Fruit fly (Drosophila melanogaster) whole organism, embryonic: Measurements from ENCODE around the gene CG10874.

ENCODE experiments used
- Atf6 ChIP-seq: fragments of 200-800 bp; sonication (Bioruptor generic); IDR thresholded peaks from 2 replicates; pipeline ENCODE4 v1.3.6; 2022; ENCODE audit warnings: missing biosample characterization, missing genetic modification characterization
- CG10209 ChIP-seq: fragments of 200-800 bp; sonication (Bioruptor generic); optimal IDR thresholded peaks from 3 replicates; lab custom pipeline; 2017; ENCODE audit warnings: missing biosample characterization, mild to moderate bottlenecking, missing genetic modification characterization, missing genetic modification reagents
- CG10654 ChIP-seq: fragments of 200-800 bp; sonication (Bioruptor generic); optimal IDR thresholded peaks from 2 replicates; lab custom pipeline; 2016; ENCODE audit warnings: missing biosample characterization, missing genetic modification characterization
- CG11398 ChIP-seq: fragments of 200-800 bp; sonication (Bioruptor generic); optimal IDR thresholded peaks from 2 replicates; lab custom pipeline; 2016; ENCODE audit warnings: missing biosample characterization, missing genetic modification characterization
- CG11504 ChIP-seq: fragments of 200-800 bp; sonication (Bioruptor generic); optimal IDR thresholded peaks from 3 replicates; lab custom pipeline; 2019; ENCODE audit warnings: missing biosample characterization, mild to moderate bottlenecking, missing genetic modification characterization, moderate library complexity
- CG16863 ChIP-seq: fragments of 200-800 bp; sonication (Bioruptor generic); optimal IDR thresholded peaks from 3 replicates; lab custom pipeline; 2016; ENCODE audit warnings: missing biosample characterization, missing genetic modification characterization
- CG17328 ChIP-seq: fragments of 200-800 bp; sonication (Bioruptor generic); IDR thresholded peaks from 2 replicates; pipeline ENCODE4 v1.3.6; 2022; ENCODE audit warnings: missing biosample characterization, missing genetic modification characterization
- CG17912 ChIP-seq: fragments of 200-800 bp; sonication (Bioruptor generic); optimal IDR thresholded peaks from 2 replicates; lab custom pipeline; 2018; ENCODE audit warnings: missing biosample characterization, mild to moderate bottlenecking, missing genetic modification characterization
- CG1792 ChIP-seq: fragments of 200-800 bp; sonication (Bioruptor generic); optimal IDR thresholded peaks from 2 replicates; lab custom pipeline; 2016; ENCODE audit warnings: missing biosample characterization, missing genetic modification characterization
- CG18011 ChIP-seq: fragments of 200-800 bp; sonication (Bioruptor generic); optimal IDR thresholded peaks from 2 replicates; lab custom pipeline; 2017; ENCODE audit warnings: missing biosample characterization, missing genetic modification characterization, mild to moderate bottlenecking, moderate library complexity, missing genotype
- CG18262 ChIP-seq: fragments of 200-800 bp; optimal IDR thresholded peaks from 3 replicates; lab custom pipeline; 2019; ENCODE audit warnings: missing biosample characterization, mild to moderate bottlenecking, missing genetic modification characterization, moderate library complexity
- CG4617 ChIP-seq: fragments of 200-800 bp; sonication (Bioruptor generic); optimal IDR thresholded peaks from 3 replicates; lab custom pipeline; 2016; ENCODE audit warnings: missing biosample characterization, missing genetic modification characterization, borderline replicate concordance
- CG6272 ChIP-seq: fragments of 200-800 bp; sonication (Bioruptor generic); IDR thresholded peaks from 2 replicates; pipeline ENCODE4 v1.3.6; 2022; ENCODE audit warnings: missing biosample characterization, missing genetic modification characterization
- CG6654 ChIP-seq: fragments of 200-800 bp; sonication (Bioruptor generic); optimal IDR thresholded peaks from 2 replicates; lab custom pipeline; 2017; ENCODE audit warnings: missing biosample characterization, mild to moderate bottlenecking, missing genetic modification characterization
- CG7556 ChIP-seq: fragments of 200-800 bp; sonication (Bioruptor generic); optimal IDR thresholded peaks from 2 replicates; lab custom pipeline; 2017; ENCODE audit warnings: missing biosample characterization, mild to moderate bottlenecking, missing genetic modification characterization
- CG7745 ChIP-seq: fragments of 200-800 bp; sonication (Bioruptor generic); optimal IDR thresholded peaks from 2 replicates; lab custom pipeline; 2018; ENCODE audit warnings: missing biosample characterization, mild to moderate bottlenecking, missing genetic modification characterization, moderate library complexity
- CG7928 ChIP-seq: fragments of 200-800 bp; sonication (Bioruptor generic); optimal IDR thresholded peaks from 2 replicates; lab custom pipeline; 2017; ENCODE audit warnings: missing biosample characterization, mild to moderate bottlenecking, missing genetic modification characterization
- CG7963 ChIP-seq: fragments of 200-800 bp; sonication (Bioruptor generic); IDR thresholded peaks from 3 replicates; pipeline ENCODE4 v1.3.6; 2022; ENCODE audit warnings: missing biosample characterization, missing genetic modification characterization; ENCODE audit not compliant: partially characterized antibody
- CG9817 ChIP-seq: fragments of 200-800 bp; sonication (Bioruptor generic); optimal IDR thresholded peaks from 2 replicates; lab custom pipeline; 2018; ENCODE audit warnings: missing biosample characterization, mild to moderate bottlenecking, missing genetic modification characterization, moderate library complexity
- Dad ChIP-seq: fragments of 200-800 bp; sonication (Bioruptor generic); optimal IDR thresholded peaks from 3 replicates; lab custom pipeline; 2016; ENCODE audit warnings: missing biosample characterization, missing genetic modification characterization
- Drgx ChIP-seq: fragments of 200-800 bp; sonication (Bioruptor generic); IDR thresholded peaks from 2 replicates; pipeline ENCODE4 v1.3.6; 2022; ENCODE audit warnings: missing biosample characterization, missing genetic modification characterization
- E2f1 ChIP-seq: fragments of 200-800 bp; sonication (Bioruptor generic); IDR thresholded peaks from 2 replicates; pipeline ENCODE4 v1.3.6; 2022; ENCODE audit warnings: missing biosample characterization, missing genetic modification characterization
- Ets97D ChIP-seq: fragments of 200-800 bp; sonication (Bioruptor generic); optimal IDR thresholded peaks from 3 replicates; lab custom pipeline; 2016; ENCODE audit warnings: missing biosample characterization, missing genetic modification characterization
- Fer3 ChIP-seq: fragments of 200-800 bp; sonication (Bioruptor generic); optimal IDR thresholded peaks from 2 replicates; lab custom pipeline; 2018; ENCODE audit warnings: missing biosample characterization, mild to moderate bottlenecking, missing genetic modification characterization, moderate library complexity
- HLH3B ChIP-seq: fragments of 200-800 bp; sonication (Bioruptor generic); IDR thresholded peaks from 2 replicates; pipeline ENCODE4 v1.3.6; 2022; ENCODE audit warnings: missing biosample characterization, missing genetic modification characterization
- Hand ChIP-seq: fragments of 200-800 bp; sonication (Bioruptor generic); optimal IDR thresholded peaks from 2 replicates; lab custom pipeline; 2017; ENCODE audit warnings: mild to moderate bottlenecking, missing biosample characterization, missing genetic modification reagents, missing genetic modification characterization
- Hr51 ChIP-seq, 2 experiments: fragments of 200-800 bp; sonication (Bioruptor generic); optimal IDR thresholded peaks; 2 replicates in 1 of 2; 3 replicates in 1 of 2; lab custom pipeline; 2016 to 2018; ENCODE audit warnings: missing biosample characterization in 2 of 2, missing genetic modification characterization in 2 of 2, mild to moderate bottlenecking in 1 of 2, moderate library complexity in 1 of 2
- Optix ChIP-seq: fragments of 200-800 bp; sonication (Bioruptor generic); IDR thresholded peaks from 3 replicates; pipeline ENCODE4 v1.3.6; 2022; ENCODE audit warnings: missing biosample characterization, missing genetic modification characterization
- Rx ChIP-seq: fragments of 200-800 bp; sonication (Bioruptor generic); IDR thresholded peaks from 2 replicates; pipeline ENCODE4 v1.3.6; 2022; ENCODE audit warnings: missing biosample characterization, missing genetic modification characterization
- Sry-δ ChIP-seq: fragments of 200-800 bp; sonication (Bioruptor generic); optimal IDR thresholded peaks from 2 replicates; lab custom pipeline; 2016; ENCODE audit warnings: missing biosample characterization, missing genetic modification characterization
- az2 ChIP-seq: fragments of 200-800 bp; sonication (Bioruptor generic); optimal IDR thresholded peaks from 3 replicates; lab custom pipeline; 2016; ENCODE audit warnings: missing biosample characterization, missing genetic modification characterization
- bab2 ChIP-seq: fragments of 200-800 bp; sonication (Bioruptor generic); optimal IDR thresholded peaks from 2 replicates; lab custom pipeline; 2016; ENCODE audit warnings: missing biosample characterization, missing genetic modification characterization
- bcd ChIP-seq: fragments of 200-800 bp; sonication (Bioruptor generic); optimal IDR thresholded peaks from 2 replicates; lab custom pipeline; 2017; ENCODE audit warnings: missing biosample characterization, mild to moderate bottlenecking, missing genetic modification characterization
- bigmax ChIP-seq: fragments of 200-800 bp; sonication (Bioruptor generic); optimal IDR thresholded peaks from 2 replicates; lab custom pipeline; 2018; ENCODE audit warnings: missing biosample characterization, mild to moderate bottlenecking, missing genetic modification characterization
- dan ChIP-seq: fragments of 200-800 bp; sonication (Bioruptor generic); IDR thresholded peaks from 2 replicates; pipeline ENCODE4 v1.3.6; 2022; ENCODE audit warnings: missing biosample characterization, missing genetic modification characterization
- dati ChIP-seq: fragments of 200-800 bp; sonication (Bioruptor generic); IDR thresholded peaks from 2 replicates; pipeline ENCODE4 v1.3.6; 2022; ENCODE audit warnings: missing biosample characterization, missing genetic modification characterization
- eve ChIP-seq, 2 experiments: fragments of >200 bp; optimal IDR thresholded peaks; 2 replicates each; lab custom pipeline; 2017; ENCODE audit warnings: missing biosample characterization in 2 of 2, missing genetic modification characterization in 2 of 2
- ftz-f1 ChIP-seq: fragments of 200-800 bp; sonication (Bioruptor generic); optimal IDR thresholded peaks from 2 replicates; lab custom pipeline; 2016; ENCODE audit warnings: missing biosample characterization, missing genetic modification characterization
- gsb-n ChIP-seq: fragments of 200-800 bp; sonication (Bioruptor generic); optimal IDR thresholded peaks from 3 replicates; lab custom pipeline; 2018; ENCODE audit warnings: missing biosample characterization, mild to moderate bottlenecking, missing genetic modification characterization
- gt ChIP-seq: fragments of 200-800 bp; sonication (Bioruptor generic); IDR thresholded peaks from 2 replicates; pipeline ENCODE4 v1.3.6; 2022; ENCODE audit warnings: missing biosample characterization, missing genetic modification characterization
- her ChIP-seq: fragments of 200-800 bp; sonication (Bioruptor generic); optimal IDR thresholded peaks from 2 replicates; lab custom pipeline; 2016; ENCODE audit warnings: missing biosample characterization, missing genetic modification characterization
- kah ChIP-seq: fragments of 200-800 bp; sonication (Bioruptor generic); optimal IDR thresholded peaks from 2 replicates; lab custom pipeline; 2018; ENCODE audit warnings: missing biosample characterization, mild to moderate bottlenecking, missing genetic modification characterization
- kay ChIP-seq: fragments of 200-800 bp; sonication (Bioruptor generic); optimal IDR thresholded peaks from 2 replicates; lab custom pipeline; 2016; ENCODE audit warnings: missing biosample characterization, missing genetic modification characterization
- kni ChIP-seq: fragments of 200-800 bp; sonication (Bioruptor generic); optimal IDR thresholded peaks from 3 replicates; lab custom pipeline; 2017; ENCODE audit warnings: mild to moderate bottlenecking, missing biosample characterization, missing genetic modification reagents, missing genetic modification characterization
- mirr ChIP-seq: fragments of 200-800 bp; sonication (Bioruptor generic); optimal IDR thresholded peaks from 3 replicates; lab custom pipeline; 2018; ENCODE audit warnings: missing biosample characterization, mild to moderate bottlenecking, missing genetic modification characterization
- pfk ChIP-seq: fragments of 200-800 bp; sonication (Bioruptor generic); optimal IDR thresholded peaks from 2 replicates; lab custom pipeline; 2018; ENCODE audit warnings: missing biosample characterization, mild to moderate bottlenecking, missing genetic modification characterization, moderate library complexity
- ro ChIP-seq: fragments of 200-800 bp; sonication (Bioruptor generic); IDR thresholded peaks from 2 replicates; pipeline ENCODE4 v1.3.6; 2022; ENCODE audit warnings: missing biosample characterization, missing genetic modification characterization
- row ChIP-seq: fragments of 200-800 bp; sonication (Bioruptor generic); IDR thresholded peaks from 3 replicates; pipeline ENCODE4 v1.3.6; 2022; ENCODE audit warnings: missing biosample characterization, missing genetic modification characterization
- sc ChIP-seq, 3 experiments: fragments of >200 bp in 2 of 3; fragments of 200-800 bp in 1 of 3; sonication (Bioruptor generic) in 1 of 3; optimal IDR thresholded peaks; 2 replicates in 2 of 3; 3 replicates in 1 of 3; lab custom pipeline; 2017; ENCODE audit warnings: mild to moderate bottlenecking in 1 of 3, missing biosample characterization in 1 of 3, missing genetic modification characterization in 1 of 3, missing genetic modification reagents in 1 of 3

The CG10874 gene

dm6 chr2L:2175930-2176643 is 16.1 kb downstream of the CG10874 start (continued):
- TF ChIP-seq CG11504 (tag; lab: Kevin White, UChicago) (peak; percentile 70), bigmax (GFP tag; lab: Kevin White, UChicago) (no peak), mirr (GFP tag; lab: Kevin White, UChicago) (no peak), CG17328 (GFP tag; lab: Robert Waterston, UW) (no peak), Optix (GFP tag; lab: Robert Waterston, UW) (no peak), dati (GFP tag; lab: Robert Waterston, UW) (no peak), CG11398 (GFP tag; lab: Kevin White, UChicago) (no peak), CG4617 (no peak), CG10654 (GFP tag; lab: Kevin White, UChicago) (no peak), Ets97D (GFP tag; lab: Kevin White, UChicago) (no peak), kni (GFP tag; lab: Kevin White, UChicago) (no peak), gt (GFP tag; lab: Robert Waterston, UW) (no peak), Hand (GFP tag; lab: Kevin White, UChicago) (peak; percentile 32), Fer3 (tag; lab: Kevin White, UChicago) (peak; percentile 68), Dad (no peak), CG17912 (GFP tag; lab: Kevin White, UChicago) (no peak), CG10209 (peak; percentile 36), CG6654 (no peak), pfk (GFP tag; lab: Kevin White, UChicago) (no peak), CG7963 (GFP tag; lab: Robert Waterston, UW) (no peak), CG18262 (tag; lab: Kevin White, UChicago) (peak; percentile 48), Hr51 (GFP tag; optimal IDR thresholded peaks at IDR 0.05; lab: Kevin White, UChicago) (peak in 1 of 2 experiments; percentile 77), ro (GFP tag; lab: Robert Waterston, UW) (no peak), kay (no peak), Sry-δ (GFP tag; lab: Kevin White, UChicago) (no peak), her (GFP tag; lab: Kevin White, UChicago) (no peak), bab2 (GFP tag; lab: Kevin White, UChicago) (peak; percentile 34), CG1792 (GFP tag; lab: Kevin White, UChicago) (no peak), sc (optimal IDR thresholded peaks at IDR 0.05; lab: Kevin White, UChicago) (no peak), sc (GFP tag; optimal IDR thresholded peaks at IDR 0.05; lab: Kevin White, UChicago) (no peak), CG7928 (GFP tag; lab: Kevin White, UChicago) (no peak), Atf6 (GFP tag; lab: Robert Waterston, UW) (no peak; the same call in 1 of the 2 replicates), CG9817 (tag; lab: Kevin White, UChicago) (peak; percentile 53), eve (GFP tag; optimal IDR thresholded peaks at IDR 0.05; lab: Kevin White, UChicago) (peak in 1 of 2 experiments; percentile 58), az2 (GFP tag; lab: Kevin White, UChicago) (no peak), CG7556 (peak; percentile 72), CG18011 (GFP tag; lab: Kevin White, UChicago) (no peak), gsb-n (tag; lab: Kevin White, UChicago) (no peak), Drgx (GFP tag; lab: Robert Waterston, UW) (peak; percentile 52; the same call in 1 of the 2 replicates), CG7745 (tag; lab: Kevin White, UChicago) (no peak), ftz-f1 (GFP tag; lab: Kevin White, UChicago) (no peak), E2f1 (GFP tag; lab: Robert Waterston, UW) (no peak), dan (GFP tag; lab: Robert Waterston, UW) (no peak), kah (GFP tag; lab: Kevin White, UChicago) (no peak), CG16863 (GFP tag; lab: Kevin White, UChicago) (no peak), Rx (no peak), row (GFP tag; lab: Robert Waterston, UW) (peak; percentile 67), CG6272 (GFP tag; lab: Robert Waterston, UW) (peak; percentile 41; the same call in 1 of the 2 replicates), HLH3B (GFP tag; lab: Robert Waterston, UW) (0 out of 2 replicates have a peak, but pooled peaks have one; percentile 40), bcd (GFP tag; lab: Kevin White, UChicago) (peak; percentile 46)
